5 worm cellular contexts compared by ENCODE assay signal in the genomic region with DNA sequence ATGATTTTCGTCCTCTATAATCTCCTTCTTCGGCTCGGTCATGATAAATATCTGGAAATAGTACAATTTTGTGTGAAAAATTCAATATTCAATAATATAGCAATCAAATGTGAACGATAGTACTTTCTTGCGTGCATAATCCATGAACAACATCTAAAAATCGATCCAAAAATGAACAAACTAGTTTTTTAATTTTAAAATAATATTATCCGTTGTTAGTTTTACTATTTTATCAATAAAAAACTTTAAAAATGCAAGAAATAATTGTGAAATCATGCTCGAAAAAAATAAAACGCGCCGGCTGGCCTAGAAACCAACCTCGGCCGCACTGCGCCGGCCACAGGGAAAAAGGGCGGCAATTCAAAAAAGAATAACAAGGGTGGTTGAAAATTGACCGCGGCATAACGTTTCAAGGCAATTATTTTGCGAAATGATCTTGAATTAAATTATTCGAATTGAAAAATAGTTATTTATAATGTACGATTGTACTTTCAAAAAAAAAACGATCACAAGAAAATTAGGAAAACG.
A peak's percentile ranks its signal among the peaks of the same experiment; 100 is the strongest.
TF ChIP-seq lines count a peak whose summit lies in the region.

TSS of gene mys-1 (minus strand) at position 51 of the 528 bp plus-strand sequence.

TF ChIP-seq in whole organism, L1 larva, 84 proteins besides CTCF, POLR2A, EP300 and RAD21 (continues in another document):
- peak; percentile 38 for TF ChIP-seq Y116A8C.19 (tag; optimal IDR thresholded peaks at IDR 0.05; lab: Kevin White, UChicago; ENCODE audit: borderline replicate concordance)
- TF ChIP-seq swsn-7 (tag; optimal IDR thresholded peaks at IDR 0.05; lab: Kevin White, UChicago), result peak; percentile 69
- TF ChIP-seq ztf-11 (tag; optimal IDR thresholded peaks at IDR 0.05; lab: Kevin White, UChicago), result peak in 1 of 2 experiments; percentile 81
- peak; percentile 35; the same call in 1 of the 2 replicates for TF ChIP-seq isw-1 (GFP tag; IDR thresholded peaks at IDR 0.05; lab: Robert Waterston, UW)
- TF ChIP-seq lin-14 (GFP tag; optimal IDR thresholded peaks at IDR 0.05; lab: Kevin White, UChicago), result peak; percentile 72
- TF ChIP-seq lin-39 (tag; optimal IDR thresholded peaks at IDR 0.05; lab: Kevin White, UChicago), result peak; percentile 29
- TF ChIP-seq nhr-19 (GFP tag; conservative IDR thresholded peaks at IDR 0.05; lab: Robert Waterston, UW), result peak; percentile 69
- TF ChIP-seq fkh-8 (tag; optimal IDR thresholded peaks at IDR 0.05; lab: Kevin White, UChicago), result peak; percentile 52
- TF ChIP-seq hlh-4 (tag; optimal IDR thresholded peaks at IDR 0.05; lab: Kevin White, UChicago), result no peak
- TF ChIP-seq lin-13 (GFP tag; optimal IDR thresholded peaks at IDR 0.05; lab: Kevin White, UChicago), result peak; percentile 34
- no peak for TF ChIP-seq elt-3 (tag; optimal IDR thresholded peaks at IDR 0.05; lab: Kevin White, UChicago)
- TF ChIP-seq unc-30 (tag; optimal IDR thresholded peaks at IDR 0.05; lab: Kevin White, UChicago), result no peak
- peak; percentile 77 for TF ChIP-seq xbp-1 (tag; optimal IDR thresholded peaks at IDR 0.05; lab: Kevin White, UChicago)
- TF ChIP-seq unc-98 (GFP tag; IDR thresholded peaks at IDR 0.05; lab: Robert Waterston, UW), result peak; percentile 46; the same call in 1 of the 2 replicates
- peak; percentile 95 for TF ChIP-seq lin-35 (GFP tag; optimal IDR thresholded peaks at IDR 0.05; lab: Kevin White, UChicago)
- TF ChIP-seq nhr-76 (tag; optimal IDR thresholded peaks at IDR 0.05; lab: Kevin White, UChicago), result no peak

TF ChIP-seq in whole organism, L3 larva, 47 proteins besides CTCF, POLR2A, EP300 and RAD21 (continues in another document):
- peak; percentile 57 for TF ChIP-seq snpc-4 (tag; optimal IDR thresholded peaks at IDR 0.05; lab: Kevin White, UChicago)
- TF ChIP-seq R02D3.7 (tag; optimal IDR thresholded peaks at IDR 0.05; lab: Kevin White, UChicago), result no peak
- TF ChIP-seq unc-39 (tag; optimal IDR thresholded peaks at IDR 0.05; lab: Kevin White, UChicago), result no peak
- no peak for TF ChIP-seq elt-1 (tag; optimal IDR thresholded peaks at IDR 0.05; lab: Kevin White, UChicago)
- peak; percentile 50 for TF ChIP-seq pha-4 (tag; optimal IDR thresholded peaks at IDR 0.05; lab: Kevin White, UChicago)
- no peak for TF ChIP-seq ama-1 (optimal IDR thresholded peaks at IDR 0.05; lab: Kevin White, UChicago)
- no peak for TF ChIP-seq egl-5 (tag; optimal IDR thresholded peaks at IDR 0.05; lab: Kevin White, UChicago)
- no peak for TF ChIP-seq nhr-11 (tag; optimal IDR thresholded peaks at IDR 0.05; lab: Kevin White, UChicago)
- TF ChIP-seq ztf-4 (tag; optimal IDR thresholded peaks at IDR 0.05; lab: Kevin White, UChicago), result no peak
- TF ChIP-seq mdl-1 (tag; optimal IDR thresholded peaks at IDR 0.05; lab: Kevin White, UChicago), result no peak
- peak; percentile 65 for TF ChIP-seq lin-15B (tag; optimal IDR thresholded peaks at IDR 0.05; lab: Kevin White, UChicago)
- no peak for TF ChIP-seq fkh-10 (GFP tag; optimal IDR thresholded peaks at IDR 0.05; lab: Kevin White, UChicago)
- peak; percentile 65 for TF ChIP-seq hmg-11 (tag; optimal IDR thresholded peaks at IDR 0.05; lab: Kevin White, UChicago)
- no peak for TF ChIP-seq daf-12 (tag; optimal IDR thresholded peaks at IDR 0.05; lab: Kevin White, UChicago)
- no peak for TF ChIP-seq ceh-82 (tag; optimal IDR thresholded peaks at IDR 0.05; lab: Kevin White, UChicago)
- TF ChIP-seq tbx-2 (tag; optimal IDR thresholded peaks at IDR 0.05; lab: Kevin White, UChicago), result no peak
- TF ChIP-seq zag-1 (tag; optimal IDR thresholded peaks at IDR 0.05; lab: Kevin White, UChicago), result no peak
- TF ChIP-seq nfya-1 (tag; optimal IDR thresholded peaks at IDR 0.05; lab: Kevin White, UChicago; ENCODE audit: insufficient read depth), result peak; percentile 49

TF ChIP-seq in whole organism, early embryonic, 17 proteins besides CTCF, POLR2A, EP300 and RAD21:
- peak; percentile 39 for TF ChIP-seq F13C5.2 (tag; optimal IDR thresholded peaks at IDR 0.05; lab: Kevin White, UChicago)
- TF ChIP-seq ceh-13 (GFP tag; optimal IDR thresholded peaks at IDR 0.05; lab: Kevin White, UChicago), result no peak
- TF ChIP-seq tra-4 (tag; optimal IDR thresholded peaks at IDR 0.05; lab: Kevin White, UChicago), result no peak
- no peak for TF ChIP-seq sea-1 (GFP tag; conservative IDR thresholded peaks at IDR 0.05; lab: Robert Waterston, UW)
- peak; percentile 43 for TF ChIP-seq hmg-4 (GFP tag; optimal IDR thresholded peaks at IDR 0.05; lab: Kevin White, UChicago)
- peak; percentile 67 for TF ChIP-seq tbx-37 (GFP tag; conservative IDR thresholded peaks at IDR 0.05; lab: Robert Waterston, UW)

TF ChIP-seq in whole organism, midembryonic, 9 proteins besides CTCF, POLR2A, EP300 and RAD21:
- TF ChIP-seq med-1 (GFP tag; optimal IDR thresholded peaks at IDR 0.05; lab: Kevin White, UChicago; ENCODE audit: insufficient read depth) (no peak), ztf-23 (GFP tag; IDR thresholded peaks at IDR 0.05; lab: Robert Waterston, UW) (peak; percentile 70), flt-1 (GFP tag; IDR thresholded peaks at IDR 0.05; lab: Robert Waterston, UW) (no peak)

TF ChIP-seq in whole organism, young adult, 124 proteins besides CTCF, POLR2A, EP300 and RAD21 (continues in another document):
- TF ChIP-seq K12H6.12 (tag; optimal IDR thresholded peaks at IDR 0.05; lab: Kevin White, UChicago) (peak; percentile 10), snpc-4 (GFP tag; optimal IDR thresholded peaks at IDR 0.05; lab: Kevin White, UChicago) (peak; percentile 42), snpc-4 (tag; optimal IDR thresholded peaks at IDR 0.05; lab: Kevin White, UChicago) (peak in 1 of 4 experiments; percentile 7), him-1 (tag; optimal IDR thresholded peaks at IDR 0.05; lab: Kevin White, UChicago) (peak; percentile 9), somi-1 (GFP tag; optimal IDR thresholded peaks at IDR 0.05; lab: Kevin White, UChicago) (no peak), ceh-27 (GFP tag; optimal IDR thresholded peaks at IDR 0.05; lab: Kevin White, UChicago) (peak; percentile 13), Y67H2A.10 (GFP tag; conservative IDR thresholded peaks at IDR 0.05; lab: Robert Waterston, UW) (no peak), attf-5 (GFP tag; optimal IDR thresholded peaks at IDR 0.05; lab: Kevin White, UChicago) (peak; percentile 17), tbx-9 (tag; optimal IDR thresholded peaks at IDR 0.05; lab: Kevin White, UChicago; ENCODE audit: borderline replicate concordance) (no peak), F10E7.11 (tag; optimal IDR thresholded peaks at IDR 0.05; lab: Kevin White, UChicago) (no peak), madf-6 (GFP tag; IDR thresholded peaks at IDR 0.05; lab: Robert Waterston, UW) (peak; percentile 49), Y95B8A.8 (GFP tag; IDR thresholded peaks at IDR 0.05; lab: Robert Waterston, UW) (no peak), lir-1 (GFP tag; conservative IDR thresholded peaks at IDR 0.05; lab: Robert Waterston, UW) (no peak), lsl-1 (GFP tag; optimal IDR thresholded peaks at IDR 0.05; lab: Kevin White, UChicago) (peak; percentile 16), Y53F4B.3 (GFP tag; IDR thresholded peaks at IDR 0.05; lab: Robert Waterston, UW) (no peak), let-526 (GFP tag; IDR thresholded peaks at IDR 0.05; lab: Robert Waterston, UW) (no peak), sdz-38 (tag; optimal IDR thresholded peaks at IDR 0.05; lab: Kevin White, UChicago) (no peak), F37B4.10 (GFP tag; IDR thresholded peaks at IDR 0.05; lab: Robert Waterston, UW) (no peak), F39B2.1 (GFP tag; IDR thresholded peaks at IDR 0.05; lab: Robert Waterston, UW) (no peak), let-607 (tag; optimal IDR thresholded peaks at IDR 0.05; lab: Kevin White, UChicago) (no peak), egl-18 (GFP tag; IDR thresholded peaks at IDR 0.05; lab: Robert Waterston, UW) (no peak), ztf-18 (tag; optimal IDR thresholded peaks at IDR 0.05; lab: Kevin White, UChicago) (peak; percentile 32), ets-4 (GFP tag; optimal IDR thresholded peaks at IDR 0.05; lab: Kevin White, UChicago) (no peak), mel-28 (tag; optimal IDR thresholded peaks at IDR 0.05; lab: Kevin White, UChicago; ENCODE audit: borderline replicate concordance) (no peak), B0336.3 (GFP tag; IDR thresholded peaks at IDR 0.05; lab: Robert Waterston, UW) (no peak), mxl-1 (tag; optimal IDR thresholded peaks at IDR 0.05; lab: Kevin White, UChicago) (no peak), T07F8.4 (tag; optimal IDR thresholded peaks at IDR 0.05; lab: Kevin White, UChicago) (no peak), ztf-25 (GFP tag; IDR thresholded peaks at IDR 0.05; lab: Robert Waterston, UW) (no peak), K11D2.4 (GFP tag; IDR thresholded peaks at IDR 0.05; lab: Robert Waterston, UW) (0 out of 2 replicates have a peak, but pooled peaks have one; percentile 27), xnd-1 (tag; optimal IDR thresholded peaks at IDR 0.05; lab: Kevin White, UChicago) (no peak), unc-130 (GFP tag; optimal IDR thresholded peaks at IDR 0.05; lab: Kevin White, UChicago) (peak; percentile 56), gei-17 (GFP tag; optimal IDR thresholded peaks at IDR 0.05; lab: Kevin White, UChicago) (no peak), ZK185.1 (tag; optimal IDR thresholded peaks at IDR 0.05; lab: Kevin White, UChicago; ENCODE audit: poor library complexity, severe bottlenecking) (peak; percentile 61), F33H1.4 (GFP tag; IDR thresholded peaks at IDR 0.05; lab: Robert Waterston, UW) (no peak), Y56A3A.18 (GFP tag; IDR thresholded peaks at IDR 0.05; lab: Robert Waterston, UW) (no peak), Y53G8AR.9 (GFP tag; conservative IDR thresholded peaks at IDR 0.05; lab: Robert Waterston, UW) (no peak), C17E4.6 (GFP tag; IDR thresholded peaks at IDR 0.05; lab: Robert Waterston, UW) (no peak), mcd-1 (GFP tag; IDR thresholded peaks at IDR 0.05; lab: Robert Waterston, UW) (peak; percentile 66), sea-2 (GFP tag; IDR thresholded peaks at IDR 0.05; lab: Robert Waterston, UW) (no peak), F52B5.7 (tag; optimal IDR thresholded peaks at IDR 0.05; lab: Kevin White, UChicago) (no peak), pbrm-1 (GFP tag; IDR thresholded peaks at IDR 0.05; lab: Robert Waterston, UW) (no peak), B0019.2 (GFP tag; conservative IDR thresholded peaks at IDR 0.05; lab: Robert Waterston, UW) (no peak), attf-3 (GFP tag; conservative IDR thresholded peaks at IDR 0.05; lab: Robert Waterston, UW) (0 out of 2 replicates have a peak, but pooled peaks have one; percentile 42), sptf-2 (GFP tag; optimal IDR thresholded peaks at IDR 0.05; lab: Kevin White, UChicago) (no peak), ztf-22 (GFP tag; optimal IDR thresholded peaks at IDR 0.05; lab: Kevin White, UChicago) (no peak), atf-7 (tag; optimal IDR thresholded peaks at IDR 0.05; lab: Kevin White, UChicago) (no peak), ztf-3 (GFP tag; optimal IDR thresholded peaks at IDR 0.05; lab: Kevin White, UChicago) (no peak)

Comparison
In these comparisons a context has a peak if more than half of its experiments do, and no peak if none do; other contexts are left out.
1. Of the 8 proteins assayed by ChIP-seq in both whole organism, young adult and whole organism, L1 larva: peak only in whole organism, young adult: unc-130; only in whole organism, L1 larva: nhr-90; in both: dpl-1, efl-1 and lin-35; in neither: 2; mixed calls (peak in some experiments, not most) for 1.